Worm (Caenorhabditis elegans) whole organism, mixed stage, embryonic: ENCODE measurements around the gene polh-1.

Source experiments
- ces-1 ChIP-seq: fragments of 150-350 bp; optimal IDR thresholded peaks from 2 replicates; lab custom pipeline; 2014; ENCODE audit warnings: missing biosample characterization, missing genetic modification reagents, missing genetic modification characterization
- drap-1 ChIP-seq: fragments of 200-800 bp; sonication (Bioruptor generic); optimal IDR thresholded peaks from 3 replicates; lab custom pipeline; 2018; ENCODE audit warnings: mild to moderate bottlenecking, missing genetic modification characterization, missing compliant biosample characterization
- elt-1 ChIP-seq: sonication (generic microtip); optimal IDR thresholded peaks from 2 replicates; lab custom pipeline; 2017; ENCODE audit warnings: missing genetic modification characterization, mild to moderate bottlenecking, missing compliant biosample characterization, antibody characterized with exemption, moderate library complexity, borderline replicate concordance; ENCODE audit not compliant: insufficient read depth
- lin-13 ChIP-seq: fragments of 150-350 bp; optimal IDR thresholded peaks from 2 replicates; lab custom pipeline; 2014; ENCODE audit warnings: missing biosample characterization, missing genetic modification characterization
- lsy-2 ChIP-seq: fragments of 150-350 bp; optimal IDR thresholded peaks from 2 replicates; lab custom pipeline; 2014; ENCODE audit warnings: missing biosample characterization, missing genetic modification characterization
- mep-1 ChIP-seq: fragments of 150-350 bp; optimal IDR thresholded peaks from 2 replicates; lab custom pipeline; 2017; ENCODE audit warnings: missing biosample characterization, missing genetic modification reagents, missing genetic modification characterization, inconsistent platforms
- nhr-12 ChIP-seq: fragments of 150-350 bp; optimal IDR thresholded peaks from 2 replicates; lab custom pipeline; 2014; ENCODE audit warnings: missing biosample characterization, missing genetic modification characterization
- snpc-4 ChIP-seq: fragments of 150-350 bp; optimal IDR thresholded peaks from 2 replicates; lab custom pipeline; 2014; ENCODE audit warnings: missing biosample characterization, missing genetic modification characterization
- unc-39 ChIP-seq: fragments of 150-350 bp; optimal IDR thresholded peaks from 2 replicates; lab custom pipeline; 2014; ENCODE audit warnings: missing biosample characterization, missing genetic modification characterization
- ztf-11 ChIP-seq: fragments of 150-350 bp; optimal IDR thresholded peaks from 2 replicates; lab custom pipeline; 2014; ENCODE audit warnings: missing biosample characterization, missing genetic modification characterization

ce11 chrIII:1921136-1921680 is 28.9 kb downstream of the polh-1 start:
- no peak for TF ChIP-seq unc-39 (tag; lab: Kevin White, UChicago)
- TF ChIP-seq lsy-2 (tag; lab: Kevin White, UChicago), result peak; percentile 52
- TF ChIP-seq elt-1 (tag; lab: Kevin White, UChicago), result no peak
- TF ChIP-seq ces-1 (GFP tag; lab: Kevin White, UChicago), result peak; percentile 100
- TF ChIP-seq drap-1 (GFP tag; lab: Kevin White, UChicago), result peak; percentile 83
- TF ChIP-seq ztf-11, result peak; percentile 93
- TF ChIP-seq lin-13 (tag; lab: Kevin White, UChicago), result peak; percentile 5
- TF ChIP-seq snpc-4 (tag; lab: Kevin White, UChicago), result no peak
- no peak for TF ChIP-seq nhr-12 (tag; lab: Kevin White, UChicago)
- TF ChIP-seq mep-1 (tag; lab: Kevin White, UChicago), result peak; percentile 3
